Worm (Caenorhabditis elegans) whole organism, L4 larva: ENCODE data around the gene zip-11.

Source experiments
- D1046.2 ChIP-seq: fragments of 200-800 bp; sonication (Bioruptor generic); IDR thresholded peaks from 2 replicates; pipeline ENCODE4 v1.3.6; 2022; ENCODE audit warnings: missing genetic modification characterization, missing compliant biosample characterization
- F10B5.3 ChIP-seq: sonication (generic microtip); optimal IDR thresholded peaks from 2 replicates; lab custom pipeline; 2016; ENCODE audit warnings: mild to moderate bottlenecking, missing genetic modification characterization, missing compliant biosample characterization
- F37D6.2 ChIP-seq: sonication (generic microtip); optimal IDR thresholded peaks from 2 replicates; lab custom pipeline; 2016; ENCODE audit warnings: mild to moderate bottlenecking, missing genetic modification characterization, missing compliant biosample characterization
- R02D3.7 ChIP-seq: fragments of 150-350 bp; sonication (generic microtip); optimal IDR thresholded peaks from 3 replicates; lab custom pipeline; 2014; ENCODE audit warnings: missing biosample characterization, missing genetic modification characterization
- T20F7.1 ChIP-seq: fragments of 200-800 bp; sonication (Bioruptor generic); optimal IDR thresholded peaks from 2 replicates; lab custom pipeline; 2018; ENCODE audit warnings: mild to moderate bottlenecking, missing genetic modification characterization, missing compliant biosample characterization
- T26A8.4 ChIP-seq: fragments of 200-800 bp; sonication (Bioruptor generic); IDR thresholded peaks from 2 replicates; pipeline ENCODE4 v1.3.6; 2022; ENCODE audit warnings: missing genetic modification characterization, missing compliant biosample characterization
- Y75B8A.6 ChIP-seq: fragments of 200-800 bp; sonication (Bioruptor generic); IDR thresholded peaks from 2 replicates; pipeline ENCODE4 v1.3.6; 2022; ENCODE audit warnings: missing genetic modification reagents, missing genetic modification characterization, missing compliant biosample characterization
- ZK337.2 ChIP-seq: fragments of 200-800 bp; sonication (Bioruptor generic); IDR thresholded peaks from 2 replicates; pipeline ENCODE4 v1.3.6; 2022; ENCODE audit warnings: missing genetic modification reagents, missing genetic modification characterization, missing compliant biosample characterization
- ZK546.5 ChIP-seq, 2 experiments: sonication (generic microtip); optimal IDR thresholded peaks; 2 replicates each; lab custom pipeline; 2017; ENCODE audit warnings: missing biosample characterization in 2 of 2, missing genetic modification characterization in 2 of 2
- aly-2 ChIP-seq: sonication (generic microtip); optimal IDR thresholded peaks from 2 replicates; lab custom pipeline; 2018; ENCODE audit warnings: missing biosample characterization, missing genetic modification characterization
- arid-1 ChIP-seq: fragments of 200-800 bp; sonication (Bioruptor generic); conservative IDR thresholded peaks from 2 replicates; pipeline ENCODE4 v1.3.6; 2022; ENCODE audit warnings: missing genetic modification reagents, missing genetic modification characterization, missing compliant biosample characterization
- attf-4 ChIP-seq: sonication (generic microtip); optimal IDR thresholded peaks from 3 replicates; lab custom pipeline; 2017; ENCODE audit warnings: missing biosample characterization, missing genetic modification characterization
- ceh-20 ChIP-seq: fragments of 200-800 bp; sonication (Bioruptor generic); IDR thresholded peaks from 2 replicates; pipeline ENCODE4 v1.3.6; 2022; ENCODE audit warnings: missing genetic modification reagents, missing genetic modification characterization, missing compliant biosample characterization
- ceh-28 ChIP-seq: fragments of 150-350 bp; optimal IDR thresholded peaks from 2 replicates; lab custom pipeline; 2014; ENCODE audit warnings: missing biosample characterization, missing genetic modification reagents, missing genetic modification characterization
- ces-1 ChIP-seq: fragments of 150-350 bp; sonication (generic microtip); optimal IDR thresholded peaks from 4 replicates; lab custom pipeline; 2014; ENCODE audit warnings: missing biosample characterization, missing genetic modification reagents, missing genetic modification characterization
- daf-19 ChIP-seq: fragments of 200-800 bp; sonication (Bioruptor generic); conservative IDR thresholded peaks from 2 replicates; pipeline ENCODE4 v1.3.6; 2022; ENCODE audit warnings: missing genetic modification characterization, missing compliant biosample characterization
- dmd-8 ChIP-seq: fragments of 200-800 bp; sonication (Bioruptor generic); IDR thresholded peaks from 2 replicates; pipeline ENCODE4 v1.3.6; 2022; ENCODE audit warnings: missing genetic modification characterization, missing compliant biosample characterization
- dpl-1 ChIP-seq: fragments of 150-350 bp; optimal IDR thresholded peaks from 2 replicates; lab custom pipeline; 2014; ENCODE audit warnings: missing biosample characterization, missing genetic modification reagents, missing genetic modification characterization
- gei-8 ChIP-seq: fragments of 200-800 bp; sonication (Bioruptor generic); optimal IDR thresholded peaks from 2 replicates; lab custom pipeline; 2018; ENCODE audit warnings: mild to moderate bottlenecking, missing genetic modification characterization, missing compliant biosample characterization
- hmg-1.1 ChIP-seq: fragments of 200-800 bp; sonication (Bioruptor generic); IDR thresholded peaks from 2 replicates; pipeline ENCODE4 v1.3.6; 2022; ENCODE audit warnings: missing genetic modification reagents, missing genetic modification characterization, missing compliant biosample characterization
- jun-1 ChIP-seq: fragments of 150-350 bp; optimal IDR thresholded peaks from 2 replicates; lab custom pipeline; 2014; ENCODE audit warnings: missing biosample characterization, missing genetic modification reagents, missing genetic modification characterization
- lin-1 ChIP-seq: fragments of 200-800 bp; sonication (Bioruptor generic); IDR thresholded peaks from 2 replicates; pipeline ENCODE4 v1.3.6; 2022; ENCODE audit warnings: missing genetic modification reagents, missing genetic modification characterization, missing compliant biosample characterization
- lir-3 ChIP-seq: sonication (generic microtip); optimal IDR thresholded peaks from 2 replicates; lab custom pipeline; 2016; ENCODE audit warnings: mild to moderate bottlenecking, missing genetic modification characterization, missing compliant biosample characterization
- mdl-1 ChIP-seq, 2 experiments: fragments of 150-350 bp in 1 of 2; sonication (generic microtip) in 1 of 2; optimal IDR thresholded peaks; 2 replicates each; lab custom pipeline; 2014 to 2017; ENCODE audit warnings: missing biosample characterization in 2 of 2, missing genetic modification characterization in 2 of 2
- mdt-29 ChIP-seq: fragments of 200-800 bp; sonication (Bioruptor generic); IDR thresholded peaks from 2 replicates; pipeline ENCODE4 v1.3.6; 2022; ENCODE audit warnings: missing genetic modification reagents, missing genetic modification characterization, missing compliant biosample characterization
- mep-1 ChIP-seq: fragments of 150-350 bp; sonication (generic microtip); optimal IDR thresholded peaks from 3 replicates; lab custom pipeline; 2014; ENCODE audit warnings: missing biosample characterization, missing genetic modification characterization
- mxl-2 ChIP-seq: fragments of 200-800 bp; sonication (Bioruptor generic); conservative IDR thresholded peaks from 2 replicates; pipeline ENCODE4 v1.3.6; 2022; ENCODE audit warnings: missing genetic modification reagents, missing genetic modification characterization, missing compliant biosample characterization
- mxl-3 ChIP-seq: fragments of 200-800 bp; sonication (Bioruptor generic); optimal IDR thresholded peaks from 2 replicates; lab custom pipeline; 2018; ENCODE audit warnings: mild to moderate bottlenecking, missing genetic modification characterization, missing compliant biosample characterization
- nhr-10 ChIP-seq: fragments of 150-350 bp; optimal IDR thresholded peaks from 2 replicates; lab custom pipeline; 2014; ENCODE audit warnings: missing biosample characterization, missing genetic modification characterization
- nhr-25 ChIP-seq: sonication (generic microtip); optimal IDR thresholded peaks from 2 replicates; lab custom pipeline; 2017; ENCODE audit warnings: missing genetic modification characterization, mild to moderate bottlenecking, missing compliant biosample characterization, antibody characterized with exemption, moderate library complexity, borderline replicate concordance; ENCODE audit not compliant: insufficient read depth
- nhr-41 ChIP-seq: fragments of 200-800 bp; sonication (Bioruptor generic); IDR thresholded peaks from 2 replicates; pipeline ENCODE4 v1.3.6; 2022; ENCODE audit warnings: missing genetic modification reagents, missing genetic modification characterization, missing compliant biosample characterization
- nhr-42 ChIP-seq: fragments of 200-800 bp; sonication (Bioruptor generic); IDR thresholded peaks from 2 replicates; pipeline ENCODE4 v1.3.6; 2022; ENCODE audit warnings: missing genetic modification characterization, missing compliant biosample characterization
- nhr-76 ChIP-seq: fragments of 150-350 bp; optimal IDR thresholded peaks from 2 replicates; lab custom pipeline; 2014; ENCODE audit warnings: missing biosample characterization, missing genetic modification characterization
- pha-4 ChIP-seq, 2 experiments: fragments of 150-350 bp in 1 of 2; fragments of 200-800 bp in 1 of 2; sonication (Bioruptor generic) in 1 of 2; IDR thresholded peaks in 1 of 2; optimal IDR thresholded peaks in 1 of 2; 2 replicates each; pipeline versions ENCODE4 v1.3.6 to Lab custom; 2014 to 2022; ENCODE audit warnings: missing genetic modification characterization in 2 of 2, missing genetic modification reagents in 2 of 2, missing biosample characterization in 1 of 2, missing compliant biosample characterization in 1 of 2
- php-3 ChIP-seq: fragments of 200-800 bp; sonication (Bioruptor generic); IDR thresholded peaks from 2 replicates; pipeline ENCODE4 v1.3.6; 2022; ENCODE audit warnings: missing genetic modification reagents, missing genetic modification characterization, missing compliant biosample characterization
- pqm-1 ChIP-seq: sonication (generic microtip); optimal IDR thresholded peaks from 2 replicates; lab custom pipeline; 2017; ENCODE audit warnings: missing biosample characterization, missing genetic modification characterization
- set-16 ChIP-seq: fragments of 200-800 bp; sonication (Bioruptor generic); IDR thresholded peaks from 2 replicates; pipeline ENCODE4 v1.3.6; 2022; ENCODE audit warnings: missing genetic modification reagents, missing genetic modification characterization, missing compliant biosample characterization
- skn-1 ChIP-seq: fragments of 150-350 bp; optimal IDR thresholded peaks from 2 replicates; lab custom pipeline; 2014; ENCODE audit warnings: missing biosample characterization, missing genetic modification characterization
- spr-1 ChIP-seq: sonication (generic microtip); optimal IDR thresholded peaks from 2 replicates; lab custom pipeline; 2016; ENCODE audit warnings: mild to moderate bottlenecking, missing genetic modification characterization, missing compliant biosample characterization
- tra-1 ChIP-seq: fragments of 200-800 bp; sonication (Bioruptor generic); IDR thresholded peaks from 2 replicates; pipeline ENCODE4 v1.3.6; 2022; ENCODE audit warnings: missing genetic modification reagents, missing genetic modification characterization, missing compliant biosample characterization
- unc-130 ChIP-seq: sonication (generic microtip); optimal IDR thresholded peaks from 2 replicates; lab custom pipeline; 2016; ENCODE audit warnings: missing genetic modification reagents, missing genetic modification characterization, missing compliant biosample characterization
- unc-39 ChIP-seq: sonication (generic microtip); optimal IDR thresholded peaks from 2 replicates; lab custom pipeline; 2017; ENCODE audit warnings: missing biosample characterization, missing genetic modification characterization
- vab-7 ChIP-seq: fragments of 200-800 bp; sonication (Bioruptor generic); IDR thresholded peaks from 2 replicates; pipeline ENCODE4 v1.3.6; 2022; ENCODE audit warnings: missing genetic modification reagents, missing genetic modification characterization, missing compliant biosample characterization

Gene zip-11

ce11 chrIV:3271342-3271741 lies 39.7 kb upstream of the zip-11 start:
- TF ChIP-seq pqm-1 (tag; lab: Kevin White, UChicago) (no peak), D1046.2 (GFP tag; lab: Robert Waterston, UW) (no peak), mxl-2 (GFP tag; lab: Robert Waterston, UW) (no peak), spr-1 (tag; lab: Kevin White, UChicago) (no peak), lin-1 (GFP tag; lab: Robert Waterston, UW) (no peak), F10B5.3 (tag; lab: Kevin White, UChicago) (no peak), jun-1 (no peak), nhr-76 (tag; lab: Kevin White, UChicago) (no peak), arid-1 (GFP tag; lab: Robert Waterston, UW) (no peak), nhr-41 (GFP tag; lab: Robert Waterston, UW) (no peak), R02D3.7 (tag; lab: Kevin White, UChicago) (no peak), Y75B8A.6 (GFP tag; lab: Robert Waterston, UW) (no peak), tra-1 (no peak)

- no peak for TF ChIP-seq unc-130 (GFP tag; lab: Kevin White, UChicago)
- TF ChIP-seq php-3 (GFP tag; lab: Robert Waterston, UW) = no peak
- no peak for TF ChIP-seq skn-1
- no peak for TF ChIP-seq R02D3.7 (tag; lab: Kevin White, UChicago)
- TF ChIP-seq aly-2 = no peak
- TF ChIP-seq jun-1 = no peak
- no peak for TF ChIP-seq nhr-10 (tag; lab: Kevin White, UChicago)
These were observed 37.8 kb upstream of the zip-11 start, which contains the start of gene T26C12.3 for ce11 chrIV:3273295-3273694. Gene T26C12.3 (minus strand): TSS chrIV:3273395.

DNA sequence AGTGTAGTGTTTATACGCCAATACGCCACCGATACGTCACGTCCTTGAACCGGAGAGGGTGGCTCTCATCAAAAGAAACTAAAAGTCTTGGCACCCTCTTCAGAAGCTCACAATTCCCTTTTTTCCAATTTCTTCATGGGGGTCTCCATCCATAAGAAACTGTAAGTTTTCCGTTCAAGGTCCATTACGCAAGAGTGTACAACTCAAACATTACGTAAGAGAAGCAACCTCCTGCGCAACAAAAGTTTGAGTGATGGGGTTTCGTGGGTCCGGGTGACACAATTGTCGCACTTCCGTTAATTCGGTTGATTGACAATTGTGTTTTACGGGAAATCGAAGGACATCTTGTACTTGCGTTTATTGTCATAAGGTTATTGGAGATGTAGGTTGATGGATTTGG lies 32.3 kb upstream of the zip-11 start:
- TF ChIP-seq daf-19 (GFP tag; lab: Robert Waterston, UW) = no peak
- 0 out of 2 replicates have a peak, but pooled peaks have one; percentile 15 for TF ChIP-seq ZK337.2 (GFP tag; lab: Robert Waterston, UW)
- TF ChIP-seq, all 104 proteins: peak for 1

DNA sequence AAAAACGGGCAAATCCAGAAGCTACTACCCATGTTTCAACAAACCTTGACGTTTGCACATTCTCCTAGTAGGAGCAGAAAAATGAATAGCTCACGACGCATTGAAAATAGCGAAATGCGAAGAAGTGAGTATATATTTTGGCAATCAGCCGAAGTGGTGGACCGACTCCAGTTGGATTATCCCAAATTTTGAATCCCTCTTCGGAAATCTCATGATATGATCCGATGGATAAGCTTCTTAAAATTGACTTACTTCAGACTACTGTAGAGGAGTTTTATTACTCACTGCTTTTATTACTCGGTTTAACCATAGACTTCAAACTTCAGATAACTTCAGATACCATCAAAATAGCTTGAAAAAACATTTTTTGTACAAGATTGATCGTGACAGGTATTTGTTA lies 21.8 kb upstream of the zip-11 start, which contains the start of gene gcy-23:
Gene gcy-23 (minus strand): TSS at position 101 of the 400 bp plus-strand sequence.
- TF ChIP-seq nhr-42 (GFP tag; lab: Robert Waterston, UW) (no peak), mdt-29 (GFP tag; lab: Robert Waterston, UW) (no peak), ceh-28 (tag; lab: Kevin White, UChicago) (no peak), hmg-1.1 (GFP tag; lab: Robert Waterston, UW) (no peak), nhr-25 (tag; lab: Kevin White, UChicago) (no peak), ces-1 (GFP tag; lab: Kevin White, UChicago) (no peak), nhr-10 (tag; lab: Kevin White, UChicago) (no peak)
- TF ChIP-seq, all 104 proteins: peak for 0

DNA sequence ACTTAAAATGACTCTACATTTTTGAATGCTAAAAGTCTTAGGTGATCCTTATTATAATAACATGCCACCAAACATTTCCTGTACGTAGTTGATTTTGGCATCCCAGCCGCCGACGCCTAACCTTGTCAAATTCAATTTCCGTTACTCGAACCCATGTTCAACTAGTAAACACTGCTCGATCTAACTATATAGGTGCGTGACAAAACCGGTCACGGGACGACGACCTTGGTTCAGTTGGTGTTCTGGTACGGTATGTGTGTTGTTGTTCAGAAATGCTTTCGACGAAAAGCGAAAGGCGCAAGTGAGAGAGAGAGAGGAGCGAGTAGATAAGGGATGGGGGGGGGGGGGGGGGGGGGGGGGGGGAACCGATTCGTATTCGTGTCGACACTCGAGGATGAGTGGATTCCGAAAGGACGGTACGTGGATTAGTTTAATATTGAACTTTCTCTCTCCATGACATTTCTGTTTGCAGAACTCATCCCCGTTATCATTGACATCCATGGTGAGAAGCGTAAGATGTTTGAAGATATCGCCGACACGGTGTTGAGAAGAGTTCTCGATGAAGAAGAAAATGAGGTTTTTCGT lies 19.0 kb upstream of the zip-11 start, which contains the start of gene W08E12.8:
Gene W08E12.8 (plus strand): TSS at position 395 of the 585 bp plus-strand sequence.
- TF ChIP-seq pha-4 (GFP tag; IDR thresholded peaks at IDR 0.05; lab: Robert Waterston, UW) = no peak
- TF ChIP-seq pha-4 (tag; optimal IDR thresholded peaks at IDR 0.05; lab: Kevin White, UChicago) = no peak
- TF ChIP-seq vab-7 (GFP tag; lab: Robert Waterston, UW) = no peak
- TF ChIP-seq F37D6.2 (tag; lab: Kevin White, UChicago) = no peak
- TF ChIP-seq dpl-1 (GFP tag; lab: Kevin White, UChicago) = no peak
- no peak for TF ChIP-seq gei-8 (GFP tag; lab: Kevin White, UChicago)
- no peak for TF ChIP-seq unc-39 (tag; lab: Kevin White, UChicago)
- peak; percentile 6 for TF ChIP-seq mxl-3 (GFP tag; lab: Kevin White, UChicago)
- no peak for TF ChIP-seq lir-3 (tag; lab: Kevin White, UChicago)
- no peak for TF ChIP-seq nhr-10 (tag; lab: Kevin White, UChicago)
- TF ChIP-seq T26A8.4 (GFP tag; lab: Robert Waterston, UW) = no peak
- TF ChIP-seq daf-19 (GFP tag; lab: Robert Waterston, UW) = no peak
- no peak for TF ChIP-seq mdl-1 (tag; optimal IDR thresholded peaks at IDR 0.05; lab: Kevin White, UChicago)
- TF ChIP-seq ZK546.5 (tag; optimal IDR thresholded peaks at IDR 0.05; lab: Kevin White, UChicago) = no peak
- TF ChIP-seq set-16 = peak; percentile 66
- TF ChIP-seq ceh-20 (GFP tag; lab: Robert Waterston, UW) = no peak
- no peak for TF ChIP-seq dmd-8 (GFP tag; lab: Robert Waterston, UW)
- no peak for TF ChIP-seq attf-4 (tag; lab: Kevin White, UChicago)
- no peak for TF ChIP-seq T20F7.1 (GFP tag; lab: Kevin White, UChicago)
- TF ChIP-seq mep-1 = no peak
